Worm (Caenorhabditis elegans) whole organism, L1 larva: ENCODE results near the gene ifet-1.

Experiments
- blmp-1 ChIP-seq: fragments of 150-350 bp; optimal IDR thresholded peaks from 2 replicates; lab custom pipeline; 2014; ENCODE audit warnings: missing biosample characterization, missing genetic modification characterization
- ets-5 ChIP-seq: fragments of 200-800 bp; sonication (Bioruptor generic); IDR thresholded peaks from 2 replicates; pipeline ENCODE4 v1.3.6; 2022; ENCODE audit warnings: missing genetic modification characterization, missing compliant biosample characterization
- hlh-17 ChIP-seq: fragments of 200-800 bp; sonication (Bioruptor generic); optimal IDR thresholded peaks from 2 replicates; lab custom pipeline; 2018; ENCODE audit warnings: missing genetic modification characterization, mild to moderate bottlenecking, missing compliant biosample characterization, moderate library complexity, borderline replicate concordance
- lin-35 ChIP-seq, 2 experiments: fragments of 150-350 bp; optimal IDR thresholded peaks; 2 replicates each; lab custom pipeline; 2014; ENCODE audit warnings: missing biosample characterization in 2 of 2, missing genetic modification characterization in 2 of 2, missing genetic modification reagents in 2 of 2
- lsy-2 ChIP-seq, 2 experiments: fragments of 150-350 bp; optimal IDR thresholded peaks; 2 replicates each; lab custom pipeline; 2014; ENCODE audit warnings: missing biosample characterization in 2 of 2, missing genetic modification characterization in 2 of 2
- tlp-1 ChIP-seq: fragments of 150-350 bp; optimal IDR thresholded peaks from 2 replicates; lab custom pipeline; 2014; ENCODE audit warnings: missing biosample characterization, missing genetic modification characterization
- unc-62 ChIP-seq: fragments of 150-350 bp; optimal IDR thresholded peaks from 2 replicates; lab custom pipeline; 2014; ENCODE audit warnings: missing biosample characterization, missing genetic modification reagents, missing genetic modification characterization
- zip-4 ChIP-seq: fragments of 200-800 bp; sonication (Bioruptor generic); optimal IDR thresholded peaks from 2 replicates; lab custom pipeline; 2018; ENCODE audit warnings: mild to moderate bottlenecking, missing genetic modification characterization, moderate library complexity, missing compliant biosample characterization

ce11 chrIII:4502559-4503240 is 27.8 kb upstream of the ifet-1 start:
- TF ChIP-seq blmp-1 (no peak), ets-5 (GFP tag; lab: Robert Waterston, UW) (no peak), zip-4 (GFP tag; lab: Kevin White, UChicago) (no peak), lsy-2 (tag; optimal IDR thresholded peaks at IDR 0.05; lab: Kevin White, UChicago) (no peak), hlh-17 (GFP tag; lab: Kevin White, UChicago) (no peak), unc-62 (GFP tag; lab: Kevin White, UChicago) (no peak), lin-35 (GFP tag; optimal IDR thresholded peaks at IDR 0.05; lab: Kevin White, UChicago) (no peak), tlp-1 (no peak)
